Worm (Caenorhabditis elegans) whole organism, late embryonic: ENCODE measurements around the gene str-190.

ENCODE experiments used
- gmeb-2 ChIP-seq: sonication (generic microtip); optimal IDR thresholded peaks from 2 replicates; lab custom pipeline; 2016; ENCODE audit warnings: missing genetic modification characterization, inconsistent platforms, missing compliant biosample characterization
- nhr-11 ChIP-seq: fragments of 150-350 bp; optimal IDR thresholded peaks from 2 replicates; lab custom pipeline; 2014; ENCODE audit warnings: missing biosample characterization, missing genetic modification characterization
- pag-3 ChIP-seq: sonication (generic microtip); optimal IDR thresholded peaks from 2 replicates; lab custom pipeline; 2016; ENCODE audit warnings: missing compliant biosample characterization, missing genetic modification characterization, borderline replicate concordance
- pha-4 ChIP-seq: fragments of 150-350 bp; optimal IDR thresholded peaks from 2 replicates; lab custom pipeline; 2018; ENCODE audit warnings: missing biosample characterization, missing genetic modification reagents, missing genetic modification characterization

DNA sequence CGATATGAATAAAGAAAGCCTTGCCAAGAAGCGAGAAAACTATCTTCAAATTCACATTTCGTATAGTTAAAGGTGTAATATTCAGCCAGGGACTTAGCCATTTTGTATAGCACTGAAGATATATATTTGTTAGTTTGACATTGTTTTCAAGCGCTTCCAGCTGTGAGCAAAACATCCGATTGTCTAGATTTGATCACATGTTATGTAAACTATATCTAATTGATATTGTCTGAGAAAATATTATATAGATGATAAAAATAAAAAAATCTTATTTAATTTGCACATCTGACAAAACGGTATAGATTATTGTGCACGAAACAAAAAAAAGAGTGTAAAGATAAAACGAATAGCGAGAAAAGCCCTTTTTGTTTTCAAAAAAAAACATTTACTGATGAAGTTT, 13.6 kb downstream of the str-190 start, which contains the start of gene srh-89:
- TF ChIP-seq nhr-11 (no peak), pha-4 (no peak), pag-3 (tag; lab: Kevin White, UChicago) (no peak), gmeb-2 (no peak)
